Fruit fly (Drosophila melanogaster) ovary, adult (tissue): ENCODE results near the gene Cpr35B.

Experiments used
- CG17801 ChIP-seq: fragments of 200-800 bp; optimal IDR thresholded peaks from 2 replicates; lab custom pipeline; 2019; ENCODE audit warnings: missing biosample characterization, mild to moderate bottlenecking, missing genetic modification characterization, moderate library complexity; ENCODE audit not compliant: partially characterized antibody

Cpr35B gene

DNA sequence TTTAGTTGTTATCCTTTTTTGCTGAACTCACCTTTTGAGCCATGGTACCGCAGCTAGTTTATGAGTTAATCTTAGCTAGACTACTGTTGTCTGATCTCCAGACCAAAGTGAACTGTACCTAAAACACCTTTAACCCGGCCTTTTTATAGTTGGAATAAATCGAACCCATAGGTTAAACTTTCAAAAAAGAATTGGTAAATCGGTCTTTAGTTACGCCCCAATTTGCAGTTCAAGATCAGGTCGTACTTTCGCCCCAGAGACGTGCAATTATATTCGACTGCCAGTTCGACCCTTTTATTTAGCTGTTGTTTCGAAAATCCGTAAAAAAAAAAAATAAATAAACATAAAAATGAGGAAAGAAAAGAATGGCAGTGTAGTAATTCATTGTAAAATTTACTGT lies at the start of gene Cpr35B:
Cpr35B (minus strand) TSS at position 101 of the 400 bp plus-strand sequence.
- TF ChIP-seq CG17801 (GFP tag; lab: Kevin White, UChicago): no peak

DNA sequence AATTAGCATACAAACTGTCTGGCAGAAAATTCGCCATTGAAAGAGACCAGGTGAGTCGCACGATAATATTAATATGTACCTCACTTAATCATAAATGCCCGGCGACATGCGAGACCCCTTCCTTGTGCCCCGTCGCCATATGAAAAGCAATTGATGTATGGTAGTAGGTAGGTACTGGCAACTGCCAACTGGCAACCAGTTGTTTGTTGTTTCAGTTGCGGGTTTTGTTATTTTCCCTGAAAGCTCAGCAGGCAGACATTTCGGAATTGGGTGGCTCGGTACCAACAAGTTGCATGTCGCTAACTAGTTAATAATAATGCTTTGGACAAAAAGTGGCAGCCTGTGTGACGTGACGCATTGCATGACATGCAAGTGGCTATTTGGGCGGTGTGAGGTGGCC lies 49.4 kb upstream of the Cpr35B start:
- TF ChIP-seq CG17801 (GFP tag; lab: Kevin White, UChicago): no peak

DNA sequence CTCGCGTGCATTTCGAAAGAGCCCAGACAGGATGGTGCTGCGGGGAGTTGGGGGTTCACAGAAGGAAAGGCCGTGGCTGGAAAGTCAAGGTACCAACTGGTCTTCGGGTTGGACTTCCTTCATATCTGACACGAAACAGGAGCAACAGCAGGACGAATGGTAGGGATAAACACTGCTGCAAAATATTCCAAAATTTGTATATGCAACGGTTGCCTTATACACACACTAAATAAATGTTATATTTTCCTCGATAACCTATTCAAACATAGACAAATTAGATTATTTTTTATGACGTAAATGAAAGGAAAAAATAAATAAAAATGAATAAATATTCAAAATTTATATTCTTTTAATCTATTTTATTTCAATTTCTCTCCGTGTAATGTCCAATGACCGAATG lies 44.7 kb upstream of the Cpr35B start:
- TF ChIP-seq CG17801 (GFP tag; lab: Kevin White, UChicago): no peak

DNA sequence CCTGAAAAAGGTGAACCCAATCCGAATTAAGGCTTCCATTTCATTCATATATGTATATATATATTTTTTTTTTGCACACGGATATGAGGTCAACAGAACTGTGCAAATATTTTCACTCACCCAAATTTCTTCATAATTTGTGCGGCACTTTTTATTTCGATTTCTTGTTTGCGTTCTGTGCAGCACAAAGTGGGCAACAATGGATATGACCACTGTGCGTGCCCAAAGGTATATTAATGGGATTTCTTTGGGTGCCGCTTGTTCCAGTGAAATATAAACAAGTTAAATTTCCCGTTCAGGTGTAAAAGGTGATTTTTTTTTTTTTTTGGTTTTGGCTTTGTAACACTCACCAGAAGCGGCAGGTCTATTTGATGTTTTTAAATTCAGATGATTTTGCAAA lies 40.0 kb upstream of the Cpr35B start:
- no peak for TF ChIP-seq CG17801 (GFP tag; lab: Kevin White, UChicago)

DNA sequence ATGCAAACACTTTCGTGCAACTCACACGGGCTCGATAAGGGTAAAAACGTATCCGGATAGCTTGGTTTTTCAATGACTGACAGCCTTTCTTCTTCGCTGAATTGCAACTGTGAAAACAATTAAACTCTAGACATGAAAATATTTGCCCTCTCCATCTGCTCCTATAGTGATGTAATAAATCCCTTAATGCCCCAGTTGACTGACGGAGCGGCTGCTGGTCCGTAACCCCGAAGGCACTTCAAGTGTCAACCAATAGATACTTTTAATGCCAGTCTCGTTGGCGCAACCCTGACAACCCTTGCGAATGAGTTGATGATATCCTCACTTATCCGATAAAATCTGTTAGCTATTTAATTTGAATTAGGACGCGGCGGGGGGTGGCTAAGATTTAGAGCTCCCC lies 39.3 kb upstream of the Cpr35B start:
- no peak for TF ChIP-seq CG17801 (GFP tag; lab: Kevin White, UChicago)

DNA sequence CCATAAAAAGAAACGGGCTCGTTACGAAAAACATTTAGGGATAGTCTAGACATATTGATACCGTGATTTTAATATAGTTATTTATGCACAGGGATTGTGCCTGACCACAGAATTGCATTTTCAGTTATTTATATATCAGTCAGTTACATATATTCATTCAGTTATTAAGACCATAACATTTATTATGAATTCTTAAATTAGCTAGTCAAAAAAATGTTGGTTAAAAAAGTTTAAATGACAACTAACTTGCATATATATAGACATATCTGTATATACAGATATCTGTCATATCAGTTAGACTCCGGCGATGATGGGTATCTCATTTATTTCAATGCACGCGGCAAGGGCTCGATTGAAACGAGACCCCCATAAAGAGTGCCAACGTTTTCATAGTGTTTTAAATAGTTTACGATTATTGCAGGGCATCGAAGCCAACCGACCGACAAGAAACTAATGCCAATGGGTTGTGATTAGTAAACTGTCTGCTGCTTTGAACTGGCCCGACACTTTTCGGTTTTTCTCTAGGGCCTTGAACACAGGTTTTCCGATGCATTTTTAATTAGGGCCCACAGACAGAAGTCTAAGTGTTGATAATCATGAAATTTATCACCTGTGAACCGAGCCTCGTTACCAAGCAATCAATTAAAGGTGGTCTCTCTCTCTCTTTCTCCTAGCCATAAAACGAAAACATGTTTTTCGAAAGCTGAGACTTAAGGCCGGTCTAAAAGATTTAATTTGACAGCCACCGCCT lies 37.8 kb upstream of the Cpr35B start:
- TF ChIP-seq CG17801 (GFP tag; lab: Kevin White, UChicago): no peak

DNA sequence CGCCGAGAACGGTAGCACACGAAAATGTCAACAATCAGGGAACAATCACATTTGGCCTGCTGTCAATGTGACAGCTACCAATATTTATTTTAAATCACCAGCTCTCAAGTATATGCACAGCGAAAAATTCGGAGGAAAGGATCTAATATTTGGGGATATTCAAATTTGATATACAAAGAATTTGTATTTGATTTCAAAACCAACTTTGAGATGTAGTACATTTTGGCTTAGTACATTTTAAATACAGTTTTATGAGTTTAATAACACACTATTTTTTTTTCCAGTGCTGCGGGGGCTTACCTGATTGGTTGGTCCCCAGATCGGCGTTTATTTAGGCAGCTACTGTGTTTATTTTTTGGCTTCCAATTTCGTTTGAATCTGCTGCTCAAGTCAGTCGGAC lies 36.1 kb upstream of the Cpr35B start:
- TF ChIP-seq CG17801 (GFP tag; lab: Kevin White, UChicago): no peak

DNA sequence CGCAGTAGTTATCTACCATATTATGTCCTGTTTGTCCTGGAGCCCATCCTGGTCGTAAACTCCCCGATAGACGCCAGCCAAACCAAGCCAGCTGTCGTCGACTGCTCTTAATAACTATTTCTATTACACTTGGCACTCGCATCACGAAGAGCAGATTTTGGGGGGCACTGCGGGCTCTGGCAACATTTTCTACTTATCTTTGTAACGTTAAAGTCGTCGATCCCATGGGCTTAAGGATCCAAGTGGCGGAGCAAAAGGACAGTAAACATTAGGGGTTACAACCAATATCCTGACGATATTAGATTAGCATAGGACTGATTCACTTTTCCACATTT lies 35.0 kb upstream of the Cpr35B start:
- no peak for TF ChIP-seq CG17801 (GFP tag; lab: Kevin White, UChicago)

DNA sequence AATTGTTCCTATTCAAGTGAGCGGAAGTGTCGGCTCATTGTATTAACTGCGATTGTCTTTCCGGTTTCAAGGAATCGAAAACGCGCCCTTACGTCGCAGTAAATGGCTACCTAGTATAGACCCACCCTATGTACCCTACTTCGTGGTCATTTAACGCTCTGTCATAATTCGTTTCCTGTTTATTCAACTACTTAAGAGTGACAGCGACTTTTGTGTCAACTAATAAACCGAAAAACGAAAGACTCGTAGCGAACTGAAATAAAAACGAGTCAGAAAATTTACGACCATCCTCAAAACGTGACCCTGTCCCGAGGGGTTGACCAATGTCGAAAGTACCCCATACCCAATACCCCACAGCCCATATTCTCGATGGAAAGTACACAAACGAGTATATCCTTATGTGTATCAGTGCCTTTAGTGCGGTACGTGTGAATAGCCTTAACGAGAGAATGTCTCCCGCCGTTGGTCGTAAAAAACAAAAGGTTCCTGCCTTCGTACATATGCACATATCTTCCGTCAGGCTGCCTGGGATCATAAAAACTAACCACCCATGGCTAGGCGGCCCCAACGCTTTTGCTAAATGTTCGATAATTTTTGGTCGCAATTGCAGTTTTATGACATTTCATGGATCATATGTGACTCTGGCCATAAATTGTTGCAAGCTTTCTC lies 34.5 kb upstream of the Cpr35B start:
- no peak for TF ChIP-seq CG17801 (GFP tag; lab: Kevin White, UChicago)

DNA sequence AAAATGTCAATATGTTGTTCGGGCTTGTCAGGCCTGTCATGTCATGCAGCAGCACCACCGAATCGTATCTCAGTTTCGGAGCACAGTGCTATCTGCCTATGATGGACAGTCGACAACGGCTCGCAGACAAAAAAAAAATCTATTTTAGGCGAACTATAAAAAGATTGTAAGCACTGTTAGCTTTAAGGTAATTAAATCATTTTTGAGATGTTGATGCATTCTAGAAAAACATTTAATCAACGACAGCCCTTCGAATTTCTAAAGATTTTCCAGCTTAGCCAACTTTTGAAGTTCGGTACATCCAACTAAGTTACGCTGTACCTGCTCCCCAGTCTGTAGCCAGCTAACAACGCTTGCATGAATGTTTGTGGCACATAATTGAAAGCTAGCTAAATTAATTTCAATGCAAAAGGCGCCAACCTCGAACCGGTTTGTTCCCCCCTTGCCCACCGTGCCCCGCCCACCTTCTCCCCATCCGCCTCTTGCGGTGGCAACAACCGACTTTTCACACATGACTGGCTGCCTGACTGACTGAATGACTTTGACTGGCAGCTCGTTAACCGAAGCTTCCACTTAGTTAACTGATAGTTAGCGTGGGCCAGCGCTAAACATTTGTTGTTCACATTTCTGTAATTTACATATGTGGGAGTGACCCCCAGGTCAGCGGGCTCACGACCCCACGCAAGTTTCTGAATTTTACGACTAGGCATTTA lies 33.4 kb upstream of the Cpr35B start:
- TF ChIP-seq CG17801 (GFP tag; lab: Kevin White, UChicago): no peak

DNA sequence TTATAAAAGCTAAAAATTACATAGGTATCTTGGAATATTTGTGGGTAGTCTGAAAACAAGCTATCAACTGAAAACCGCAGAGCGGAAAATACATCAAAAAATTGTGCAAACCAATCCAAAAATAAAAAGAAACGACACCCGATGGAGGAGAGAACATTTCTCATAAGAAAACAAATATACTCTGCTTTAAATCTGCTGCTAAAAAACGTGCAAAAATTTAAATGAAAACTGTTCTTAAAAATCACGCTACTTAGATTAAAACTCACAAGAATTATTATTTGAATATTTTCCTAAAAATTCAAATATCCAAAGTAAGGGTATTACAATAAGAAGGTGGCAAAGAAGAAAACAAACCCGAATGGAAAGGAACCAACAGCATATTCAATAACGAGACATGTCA lies 32.4 kb upstream of the Cpr35B start:
- TF ChIP-seq CG17801 (GFP tag; lab: Kevin White, UChicago): no peak

DNA sequence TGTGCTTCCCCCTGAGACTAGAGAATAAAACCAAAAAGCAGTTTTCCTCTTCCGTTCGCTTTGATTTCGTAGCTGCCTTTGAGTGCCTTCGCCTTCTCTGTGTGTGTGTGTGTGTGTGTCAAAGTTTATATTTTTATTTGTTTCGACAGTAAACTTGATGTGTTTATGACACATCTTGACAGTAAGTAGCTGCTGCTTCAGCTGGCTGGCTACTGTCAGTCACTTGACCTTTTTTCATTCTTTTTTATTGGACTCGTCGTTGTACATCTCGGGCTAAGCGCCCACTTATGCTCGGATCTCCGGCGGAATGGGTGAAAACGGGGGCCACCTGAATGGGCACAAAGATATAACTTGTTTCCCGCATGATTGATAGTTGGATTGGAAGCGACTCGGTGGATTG lies 31.9 kb upstream of the Cpr35B start:
- no peak for TF ChIP-seq CG17801 (GFP tag; lab: Kevin White, UChicago)

DNA sequence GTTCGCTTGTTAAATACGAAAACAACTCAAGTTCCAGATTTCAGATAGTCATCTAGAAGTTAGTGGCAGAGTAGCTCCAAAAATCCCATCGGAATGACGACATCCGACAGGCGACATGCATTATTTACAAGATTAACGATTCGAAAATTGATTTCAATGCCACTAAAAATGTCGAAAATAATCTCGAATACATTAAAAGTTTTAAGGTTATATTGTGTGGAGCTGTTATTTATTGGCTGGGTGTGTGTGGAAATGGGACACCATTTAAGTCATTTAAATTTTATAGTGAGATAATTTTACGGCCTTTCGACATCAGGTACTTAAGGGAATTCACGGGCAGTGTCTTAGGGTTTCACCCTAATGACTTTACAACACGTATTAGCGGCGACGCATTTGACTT lies 31.3 kb upstream of the Cpr35B start:
- no peak for TF ChIP-seq CG17801 (GFP tag; lab: Kevin White, UChicago)

DNA sequence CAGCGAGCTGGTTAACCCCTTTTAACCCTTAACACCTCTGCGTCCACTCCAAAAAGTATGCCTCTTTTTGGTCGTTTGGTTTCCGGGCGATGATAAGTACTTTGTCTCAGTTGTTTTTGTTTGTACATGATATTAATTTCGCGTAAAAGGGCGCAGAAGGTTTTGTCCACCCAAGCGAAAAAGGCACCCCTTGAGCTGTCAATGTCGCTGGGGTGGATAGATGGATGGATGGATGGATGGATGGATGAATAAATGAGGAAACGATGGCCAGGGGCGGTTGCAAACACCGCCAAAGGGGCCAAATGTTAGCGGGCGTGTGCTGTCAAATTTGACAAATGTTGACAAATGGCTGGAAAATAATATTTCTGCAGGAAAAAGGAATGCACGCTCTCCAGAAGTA lies 30.1 kb upstream of the Cpr35B start:
- TF ChIP-seq CG17801 (GFP tag; lab: Kevin White, UChicago): no peak

DNA sequence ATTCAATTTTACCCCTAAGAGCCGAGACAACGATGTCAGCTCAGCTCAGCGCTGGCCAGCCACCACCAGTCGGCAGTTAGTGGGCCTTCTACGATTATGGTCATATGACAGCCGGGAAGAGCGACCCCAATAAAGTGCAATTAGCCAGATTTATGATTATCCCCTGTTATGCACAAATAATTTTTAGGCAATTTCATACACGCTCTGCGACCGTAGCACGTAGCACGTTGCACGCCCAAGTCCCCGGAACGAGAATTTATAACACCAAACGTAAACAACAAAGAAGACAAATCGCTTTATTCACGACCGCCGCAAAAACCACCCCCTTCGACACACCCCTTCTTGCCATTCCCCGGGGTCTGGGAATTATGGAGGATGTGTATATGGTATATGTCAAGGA lies 29.3 kb upstream of the Cpr35B start:
- no peak for TF ChIP-seq CG17801 (GFP tag; lab: Kevin White, UChicago)
